Fruit fly (Drosophila melanogaster): ENCODE measurements around the gene smal.

- no peak for TF ChIP-seq rn (GFP tag; IDR thresholded peaks at IDR 0.05)
- TF ChIP-seq CG32121 (GFP tag; IDR thresholded peaks at IDR 0.05) = no peak
- no peak for TF ChIP-seq CG8301 (tag; optimal IDR thresholded peaks at IDR 0.05)
- no peak for TF ChIP-seq CG34367 (tag; optimal IDR thresholded peaks at IDR 0.05)
- no peak for TF ChIP-seq Ets98B (GFP tag; IDR thresholded peaks at IDR 0.05)
- TF ChIP-seq fd96Ca (GFP tag; IDR thresholded peaks at IDR 0.05) = no peak
Observed at dm6 chr2L:6215897-6216296, 37.0 kb downstream of the smal start.

Data from whole organism, pupa.